Worm (Caenorhabditis elegans): ENCODE measurements around the gene bigr-1.
A peak's percentile ranks its signal among the peaks of the same experiment; 100 is the strongest.

- TF ChIP-seq nhr-2 (tag; optimal IDR thresholded peaks at IDR 0.05) (no peak), nhr-76 (tag; optimal IDR thresholded peaks at IDR 0.05) (no peak), nhr-12 (tag; optimal IDR thresholded peaks at IDR 0.05) (no peak), elt-1 (tag; optimal IDR thresholded peaks at IDR 0.05; ENCODE audit: borderline replicate concordance, insufficient read depth) (no peak), snpc-4 (tag; optimal IDR thresholded peaks at IDR 0.05) (no peak), unc-62 (GFP tag; optimal IDR thresholded peaks at IDR 0.05) (no peak), sptf-1 (tag; optimal IDR thresholded peaks at IDR 0.05) (peak; percentile 71), ceh-83 (GFP tag; optimal IDR thresholded peaks at IDR 0.05) (no peak), sem-2 (GFP tag; optimal IDR thresholded peaks at IDR 0.05) (no peak), M03D4.4 (tag; optimal IDR thresholded peaks at IDR 0.05) (peak; percentile 47)
Observed at ce11 chrII:11157660-11158059, 23.8 kb upstream of the bigr-1 start.
